Fruit fly (Drosophila melanogaster) S2 (cell line): ENCODE data around the gene Mip.
A peak's percentile ranks its signal among the peaks of the same experiment; 100 is the strongest.

Experiments used
- CG8478 ChIP-seq: fragments of >200 bp; optimal IDR thresholded peaks from 2 replicates; lab custom pipeline; 2018
- CTCF ChIP-seq, 2 experiments: fragments of >200 bp; optimal IDR thresholded peaks; 2 replicates each; lab custom pipeline; 2018

- TF ChIP-seq CTCF (optimal IDR thresholded peaks at IDR 0.05; lab: Kevin White, UChicago) (peak; percentile 47 to 57), CG8478 (no peak)
Measured at dm6 chr3L:17383714-17384113, 34.2 kb upstream of the Mip start.
